Worm (Caenorhabditis elegans): ENCODE data around the gene W03F9.1.

ce11 chrV:173437-173836 lies 46.9 kb upstream of the W03F9.1 start:
- TF ChIP-seq mep-1 (tag; optimal IDR thresholded peaks at IDR 0.05) = no peak
- no peak for TF ChIP-seq unc-39 (tag; optimal IDR thresholded peaks at IDR 0.05)
- TF ChIP-seq nhr-28 (tag; optimal IDR thresholded peaks at IDR 0.05) = no peak
- no peak for TF ChIP-seq lin-13 (tag; optimal IDR thresholded peaks at IDR 0.05)
- TF ChIP-seq pha-4 (tag; optimal IDR thresholded peaks at IDR 0.05) = no peak

All from whole organism, mixed stage, embryonic.